Fruit fly (Drosophila melanogaster) whole organism, embryonic: ENCODE measurements around the gene twr.
A peak's percentile ranks its signal among the peaks of the same experiment; 100 is the strongest.

ENCODE experiments used
- CG14667 ChIP-seq: fragments of 200-800 bp; sonication (Bioruptor generic); IDR thresholded peaks from 2 replicates; pipeline ENCODE4 v1.3.6; 2022; ENCODE audit warnings: missing biosample characterization, missing genetic modification characterization
- CG14860 ChIP-seq: fragments of 200-800 bp; sonication (Bioruptor generic); IDR thresholded peaks from 3 replicates; pipeline ENCODE4 v1.3.6; 2022; ENCODE audit warnings: missing biosample characterization, missing genetic modification characterization; ENCODE audit not compliant: partially characterized antibody
- CG30403 ChIP-seq: fragments of 200-800 bp; sonication (Bioruptor generic); optimal IDR thresholded peaks from 3 replicates; lab custom pipeline; 2016; ENCODE audit warnings: missing biosample characterization, missing genetic modification characterization
- HmgZ ChIP-seq: fragments of 200-800 bp; sonication (Bioruptor generic); optimal IDR thresholded peaks from 2 replicates; lab custom pipeline; 2018; ENCODE audit warnings: missing biosample characterization, mild to moderate bottlenecking, missing genetic modification characterization
- Lhr ChIP-seq: fragments of 200-800 bp; sonication (Bioruptor generic); optimal IDR thresholded peaks from 3 replicates; lab custom pipeline; 2017; ENCODE audit warnings: mild to moderate bottlenecking, missing biosample characterization, missing genetic modification reagents, missing genetic modification characterization
- Scr ChIP-seq: fragments of 200-800 bp; sonication (Bioruptor generic); IDR thresholded peaks from 2 replicates; pipeline ENCODE4 v1.3.6; 2022; ENCODE audit warnings: missing biosample characterization, missing genetic modification characterization; ENCODE audit not compliant: partially characterized antibody
- aop ChIP-seq: fragments of 200-800 bp; sonication (Bioruptor generic); IDR thresholded peaks from 2 replicates; pipeline ENCODE4 v1.3.6; 2022; ENCODE audit warnings: missing biosample characterization, missing genetic modification characterization
- ato ChIP-seq: fragments of 200-800 bp; sonication (Bioruptor generic); IDR thresholded peaks from 2 replicates; pipeline ENCODE4 v1.3.6; 2022; ENCODE audit warnings: missing biosample characterization, missing genetic modification characterization; ENCODE audit not compliant: partially characterized antibody
- emc ChIP-seq: fragments of 200-800 bp; sonication (Bioruptor generic); optimal IDR thresholded peaks from 2 replicates; lab custom pipeline; 2016; ENCODE audit warnings: missing biosample characterization, missing genetic modification characterization
- fd3F ChIP-seq: fragments of 200-800 bp; sonication (Bioruptor generic); optimal IDR thresholded peaks from 2 replicates; lab custom pipeline; 2018; ENCODE audit warnings: missing biosample characterization, mild to moderate bottlenecking, missing genetic modification characterization, moderate library complexity
- unc-4 ChIP-seq: fragments of 200-800 bp; sonication (Bioruptor generic); IDR thresholded peaks from 2 replicates; pipeline ENCODE4 v1.3.6; 2022; ENCODE audit warnings: missing biosample characterization, missing genetic modification characterization; ENCODE audit not compliant: partially characterized antibody

Gene twr

dm6 chr3R:6708858-6709257 lies 51.2 kb downstream of the twr start (continued):
- TF ChIP-seq Lhr (GFP tag; lab: Kevin White, UChicago) (peak; percentile 82), HmgZ (tag; lab: Kevin White, UChicago) (peak; percentile 24), ato (GFP tag; lab: Robert Waterston, UW) (0 out of 2 replicates have a peak, but pooled peaks have one; percentile 31), unc-4 (0 out of 2 replicates have a peak, but pooled peaks have one; percentile 25), emc (GFP tag; lab: Kevin White, UChicago) (no peak), CG30403 (peak; percentile 3), aop (GFP tag; lab: Robert Waterston, UW) (no peak), CG14860 (no peak), fd3F (GFP tag; lab: Kevin White, UChicago) (no peak), CG14667 (GFP tag; lab: Robert Waterston, UW) (no peak), Scr (GFP tag; lab: Robert Waterston, UW) (peak; percentile 46; the same call in 1 of the 2 replicates)
